Worm (Caenorhabditis elegans): ENCODE results near the gene clec-72.
A peak's percentile ranks its signal among the peaks of the same experiment; 100 is the strongest.

clec-72 gene

ce11 chrIV:3918160-3918559 lies 26.5 kb upstream of the clec-72 start, which contains the start of gene F56D6.23:
Gene F56D6.23 (plus strand): TSS chrIV:3918460.
- TF ChIP-seq ceh-91 (GFP tag; IDR thresholded peaks at IDR 0.05): no peak
- no peak for TF ChIP-seq F23B12.7 (tag; optimal IDR thresholded peaks at IDR 0.05; ENCODE audit: insufficient read depth)
- no peak for TF ChIP-seq tbx-9 (tag; optimal IDR thresholded peaks at IDR 0.05; ENCODE audit: borderline replicate concordance)
- TF ChIP-seq lin-54 (GFP tag; optimal IDR thresholded peaks at IDR 0.05): no peak
- no peak for TF ChIP-seq ztf-28 (GFP tag; IDR thresholded peaks at IDR 0.05)
- TF ChIP-seq mcd-1 (GFP tag; IDR thresholded peaks at IDR 0.05): no peak
- no peak for TF ChIP-seq sdz-38 (tag; optimal IDR thresholded peaks at IDR 0.05)
- TF ChIP-seq K11D2.4 (GFP tag; IDR thresholded peaks at IDR 0.05): no peak
- no peak for TF ChIP-seq F22D6.2 (tag; optimal IDR thresholded peaks at IDR 0.05)
- no peak for TF ChIP-seq ztf-18 (tag; optimal IDR thresholded peaks at IDR 0.05)
- no peak for TF ChIP-seq xnd-1 (tag; optimal IDR thresholded peaks at IDR 0.05)
- no peak for TF ChIP-seq ztf-3 (GFP tag; optimal IDR thresholded peaks at IDR 0.05)
- no peak for TF ChIP-seq sptf-2 (GFP tag; optimal IDR thresholded peaks at IDR 0.05)
- no peak for TF ChIP-seq rpc-1 (optimal IDR thresholded peaks at IDR 0.05)
- no peak for TF ChIP-seq rpc-1 (tag; optimal IDR thresholded peaks at IDR 0.05)
- TF ChIP-seq lsl-1 (GFP tag; optimal IDR thresholded peaks at IDR 0.05): no peak
- no peak for TF ChIP-seq nfya-2 (GFP tag; IDR thresholded peaks at IDR 0.05)

ce11 chrIV:3919506-3919905 lies 25.1 kb upstream of the clec-72 start, which contains the start of gene srz-19:
Gene srz-19 (plus strand): TSS chrIV:3919806.
- TF ChIP-seq F55B11.4 (tag; optimal IDR thresholded peaks at IDR 0.05; ENCODE audit: borderline replicate concordance, insufficient read depth) (no peak), lir-1 (GFP tag; conservative IDR thresholded peaks at IDR 0.05) (no peak), B0019.2 (GFP tag; conservative IDR thresholded peaks at IDR 0.05) (no peak), F52B5.7 (tag; optimal IDR thresholded peaks at IDR 0.05) (no peak), fkh-3 (tag; optimal IDR thresholded peaks at IDR 0.05) (no peak), let-526 (GFP tag; IDR thresholded peaks at IDR 0.05) (no peak), unc-62 (GFP tag; optimal IDR thresholded peaks at IDR 0.05) (no peak), hlh-26 (GFP tag; conservative IDR thresholded peaks at IDR 0.05) (no peak)

ce11 chrIV:3921898-3922297 lies 22.7 kb upstream of the clec-72 start, which contains the start of gene clec-67:
Gene clec-67 (plus strand): TSS chrIV:3922165.
- TF ChIP-seq nhr-80 (tag; optimal IDR thresholded peaks at IDR 0.05) (peak; percentile 44), F57A8.1 (GFP tag; optimal IDR thresholded peaks at IDR 0.05) (no peak), F39B2.1 (GFP tag; IDR thresholded peaks at IDR 0.05) (no peak)

ce11 chrIV:3926117-3926516 lies 18.5 kb upstream of the clec-72 start, which contains the start of gene clec-68:
Gene clec-68 (plus strand): TSS chrIV:3926417.
- TF ChIP-seq sptf-2 (GFP tag; optimal IDR thresholded peaks at IDR 0.05) (no peak), Y95B8A.8 (GFP tag; IDR thresholded peaks at IDR 0.05) (no peak), dpff-1 (tag; optimal IDR thresholded peaks at IDR 0.05) (no peak), repo-1 (tag; optimal IDR thresholded peaks at IDR 0.05) (no peak), dpl-1 (GFP tag; optimal IDR thresholded peaks at IDR 0.05) (no peak), sea-2 (GFP tag; IDR thresholded peaks at IDR 0.05) (no peak), unc-62 (GFP tag; optimal IDR thresholded peaks at IDR 0.05) (no peak), mcd-1 (GFP tag; IDR thresholded peaks at IDR 0.05) (no peak), cebp-1 (GFP tag; IDR thresholded peaks at IDR 0.05) (no peak), cebp-1 (tag; optimal IDR thresholded peaks at IDR 0.05) (no peak), ccch-3 (GFP tag; optimal IDR thresholded peaks at IDR 0.05) (no peak), F22D6.2 (tag; optimal IDR thresholded peaks at IDR 0.05) (no peak), egl-44 (GFP tag; IDR thresholded peaks at IDR 0.05) (no peak), ceh-100 (GFP tag; IDR thresholded peaks at IDR 0.05) (no peak)
